Worm (Caenorhabditis elegans): ENCODE measurements around the gene let-858.

The let-858 gene

ce11 chrII:11015210-11015609 lies 7.0 kb upstream of the let-858 start:
- no peak for TF ChIP-seq dao-5 (tag; optimal IDR thresholded peaks at IDR 0.05)
- TF ChIP-seq W03F9.2 (tag; optimal IDR thresholded peaks at IDR 0.05): no peak
- TF ChIP-seq him-1 (tag; optimal IDR thresholded peaks at IDR 0.05): no peak

ce11 chrII:11015734-11016133 lies 6.4 kb upstream of the let-858 start:
- TF ChIP-seq him-1 (tag; optimal IDR thresholded peaks at IDR 0.05): no peak
- no peak for TF ChIP-seq dao-5 (tag; optimal IDR thresholded peaks at IDR 0.05)
- TF ChIP-seq W03F9.2 (tag; optimal IDR thresholded peaks at IDR 0.05): no peak

- TF ChIP-seq W03F9.2 (tag; optimal IDR thresholded peaks at IDR 0.05) (no peak), him-1 (tag; optimal IDR thresholded peaks at IDR 0.05) (no peak), dao-5 (tag; optimal IDR thresholded peaks at IDR 0.05) (no peak)
These were observed 5.7 kb upstream of the let-858 start for ce11 chrII:11016435-11016834.

- TF ChIP-seq dao-5 (tag; optimal IDR thresholded peaks at IDR 0.05) (no peak), him-1 (tag; optimal IDR thresholded peaks at IDR 0.05) (no peak), W03F9.2 (tag; optimal IDR thresholded peaks at IDR 0.05) (no peak)
These were observed 5.5 kb upstream of the let-858 start, which contains the start of gene ram-2 for ce11 chrII:11016835-11016883. TSS of gene ram-2 (minus strand) at chrII:11016881.

ce11 chrII:11016884-11017283 lies 5.3 kb upstream of the let-858 start:
- TF ChIP-seq W03F9.2 (tag; optimal IDR thresholded peaks at IDR 0.05) (no peak), dao-5 (tag; optimal IDR thresholded peaks at IDR 0.05) (no peak), him-1 (tag; optimal IDR thresholded peaks at IDR 0.05) (no peak)

- TF ChIP-seq dao-5 (tag; optimal IDR thresholded peaks at IDR 0.05) (no peak), him-1 (tag; optimal IDR thresholded peaks at IDR 0.05) (no peak), W03F9.2 (tag; optimal IDR thresholded peaks at IDR 0.05) (no peak)
These were observed 1.5 kb upstream of the let-858 start for ce11 chrII:11020707-11021106.

- no peak for TF ChIP-seq W03F9.2 (tag; optimal IDR thresholded peaks at IDR 0.05)
- no peak for TF ChIP-seq him-1 (tag; optimal IDR thresholded peaks at IDR 0.05)
- TF ChIP-seq dao-5 (tag; optimal IDR thresholded peaks at IDR 0.05): no peak
These were observed 3.4 kb downstream of the let-858 start, which contains the start of gene F33A8.7 for ce11 chrII:11025566-11025965. TSS of gene F33A8.7 (minus strand) at chrII:11025666.

- TF ChIP-seq him-1 (tag; optimal IDR thresholded peaks at IDR 0.05) (no peak), dao-5 (tag; optimal IDR thresholded peaks at IDR 0.05) (no peak), W03F9.2 (tag; optimal IDR thresholded peaks at IDR 0.05) (no peak)
These were observed 5.6 kb downstream of the let-858 start for ce11 chrII:11027777-11028176.

- TF ChIP-seq dao-5 (tag; optimal IDR thresholded peaks at IDR 0.05): no peak
- no peak for TF ChIP-seq W03F9.2 (tag; optimal IDR thresholded peaks at IDR 0.05)
These were observed 8.1 kb downstream of the let-858 start, which contains the start of gene nlp-18 for ce11 chrII:11030297-11030696. TSS of gene nlp-18 (minus strand) at chrII:11030397.

ce11 chrII:11032812-11033211 lies 10.6 kb downstream of the let-858 start:
- no peak for TF ChIP-seq dao-5 (tag; optimal IDR thresholded peaks at IDR 0.05)
- TF ChIP-seq W03F9.2 (tag; optimal IDR thresholded peaks at IDR 0.05): no peak
- TF ChIP-seq him-1 (tag; optimal IDR thresholded peaks at IDR 0.05): no peak

ce11 chrII:11035774-11036173 lies 13.6 kb downstream of the let-858 start, which contains the start of gene srlf-15:
TSS of gene srlf-15 (plus strand) at chrII:11036074.
- TF ChIP-seq dao-5 (tag; optimal IDR thresholded peaks at IDR 0.05) (no peak), W03F9.2 (tag; optimal IDR thresholded peaks at IDR 0.05) (no peak), him-1 (tag; optimal IDR thresholded peaks at IDR 0.05) (no peak)

ce11 chrII:11040140-11040539 lies 18.0 kb downstream of the let-858 start:
- no peak for TF ChIP-seq W03F9.2 (tag; optimal IDR thresholded peaks at IDR 0.05)
- TF ChIP-seq him-1 (tag; optimal IDR thresholded peaks at IDR 0.05): no peak
- TF ChIP-seq dao-5 (tag; optimal IDR thresholded peaks at IDR 0.05): no peak

- TF ChIP-seq him-1 (tag; optimal IDR thresholded peaks at IDR 0.05) (no peak), W03F9.2 (tag; optimal IDR thresholded peaks at IDR 0.05) (no peak), dao-5 (tag; optimal IDR thresholded peaks at IDR 0.05) (no peak)
These were observed 18.9 kb downstream of the let-858 start, which contains the start of gene cey-1 for ce11 chrII:11041027-11041426. TSS of gene cey-1 (minus strand) at chrII:11041206.

- no peak for TF ChIP-seq dao-5 (tag; optimal IDR thresholded peaks at IDR 0.05)
- TF ChIP-seq W03F9.2 (tag; optimal IDR thresholded peaks at IDR 0.05): no peak
- TF ChIP-seq him-1 (tag; optimal IDR thresholded peaks at IDR 0.05): peak; percentile 12
These were observed 19.7 kb downstream of the let-858 start for ce11 chrII:11041846-11042262.

ce11 chrII:11042878-11043331 lies 20.7 kb downstream of the let-858 start:
- no peak for TF ChIP-seq W03F9.2 (tag; optimal IDR thresholded peaks at IDR 0.05)
- TF ChIP-seq him-1 (tag; optimal IDR thresholded peaks at IDR 0.05): peak; percentile 68
